Worm (Caenorhabditis elegans) whole organism, L2 larva: Measurements from ENCODE around the gene R102.11.
A peak's percentile ranks its signal among the peaks of the same experiment; 100 is the strongest.

Experiments
- C34F6.9 ChIP-seq: fragments of 150-350 bp; optimal IDR thresholded peaks from 2 replicates; lab custom pipeline; 2014; ENCODE audit warnings: missing biosample characterization, missing genetic modification characterization
- R02D3.7 ChIP-seq: fragments of 150-350 bp; optimal IDR thresholded peaks from 2 replicates; lab custom pipeline; 2014; ENCODE audit warnings: missing biosample characterization, missing genetic modification characterization
- ZK546.5 ChIP-seq: sonication (generic microtip); optimal IDR thresholded peaks from 2 replicates; lab custom pipeline; 2017; ENCODE audit warnings: missing biosample characterization, missing genetic modification characterization
- alr-1 ChIP-seq: fragments of 150-350 bp; optimal IDR thresholded peaks from 2 replicates; lab custom pipeline; 2014; ENCODE audit warnings: missing biosample characterization, missing genetic modification characterization
- aly-2 ChIP-seq: fragments of 150-350 bp; optimal IDR thresholded peaks from 2 replicates; lab custom pipeline; 2014; ENCODE audit warnings: missing biosample characterization, missing genetic modification characterization
- ama-1 ChIP-seq: fragments of 150-350 bp; optimal IDR thresholded peaks from 2 replicates; lab custom pipeline; 2018; ENCODE audit warnings: inconsistent platforms
- blmp-1 ChIP-seq: sonication (generic microtip); optimal IDR thresholded peaks from 2 replicates; lab custom pipeline; 2017; ENCODE audit warnings: missing genetic modification characterization, mild to moderate bottlenecking, missing compliant biosample characterization, antibody characterized with exemption, moderate library complexity; ENCODE audit not compliant: insufficient read depth
- ceh-16 ChIP-seq: fragments of 150-350 bp; optimal IDR thresholded peaks from 2 replicates; lab custom pipeline; 2014; ENCODE audit warnings: missing biosample characterization, missing genetic modification characterization
- ceh-82 ChIP-seq: fragments of 150-350 bp; optimal IDR thresholded peaks from 2 replicates; lab custom pipeline; 2014; ENCODE audit warnings: missing biosample characterization, missing genetic modification characterization
- crh-2 ChIP-seq: sonication (generic microtip); optimal IDR thresholded peaks from 2 replicates; lab custom pipeline; 2017; ENCODE audit warnings: missing biosample characterization, missing genetic modification characterization
- dmd-4 ChIP-seq: sonication (generic microtip); optimal IDR thresholded peaks from 2 replicates; lab custom pipeline; 2017; ENCODE audit warnings: missing biosample characterization, missing genetic modification characterization
- egl-27 ChIP-seq: sonication (generic microtip); optimal IDR thresholded peaks from 3 replicates; lab custom pipeline; 2017; ENCODE audit warnings: missing biosample characterization, missing genetic modification reagents, missing genetic modification characterization
- elt-1 ChIP-seq: fragments of 150-350 bp; optimal IDR thresholded peaks from 2 replicates; lab custom pipeline; 2014; ENCODE audit warnings: missing biosample characterization, missing genetic modification characterization
- elt-3 ChIP-seq: sonication (generic microtip); optimal IDR thresholded peaks from 2 replicates; lab custom pipeline; 2017; ENCODE audit warnings: missing biosample characterization, missing genetic modification characterization
- fos-1 ChIP-seq: fragments of 150-350 bp; optimal IDR thresholded peaks from 2 replicates; lab custom pipeline; 2014; ENCODE audit warnings: missing biosample characterization, missing genetic modification characterization
- gmeb-1 ChIP-seq: fragments of 150-350 bp; optimal IDR thresholded peaks from 2 replicates; lab custom pipeline; 2014; ENCODE audit warnings: missing biosample characterization, missing genetic modification characterization
- lin-11 ChIP-seq: fragments of 150-350 bp; sonication (generic microtip); optimal IDR thresholded peaks from 2 replicates; lab custom pipeline; 2014; ENCODE audit warnings: missing biosample characterization, missing genetic modification characterization, inconsistent platforms, mixed read lengths
- lin-13 ChIP-seq: fragments of 150-350 bp; optimal IDR thresholded peaks from 2 replicates; lab custom pipeline; 2014; ENCODE audit warnings: missing biosample characterization, missing genetic modification reagents, missing genetic modification characterization
- lin-39 ChIP-seq: fragments of 150-350 bp; optimal IDR thresholded peaks from 2 replicates; lab custom pipeline; 2014; ENCODE audit warnings: missing biosample characterization, missing genetic modification reagents, missing genetic modification characterization
- lsy-2 ChIP-seq, 2 experiments: fragments of 150-350 bp in 1 of 2; sonication (generic microtip) in 1 of 2; optimal IDR thresholded peaks; 2 replicates each; lab custom pipeline; 2014 to 2017; ENCODE audit warnings: missing biosample characterization in 2 of 2, missing genetic modification characterization in 2 of 2
- mbf-1 ChIP-seq: sonication (generic microtip); optimal IDR thresholded peaks from 2 replicates; lab custom pipeline; 2017; ENCODE audit warnings: missing biosample characterization, missing genetic modification characterization
- mdl-1 ChIP-seq, 2 experiments: fragments of 150-350 bp in 1 of 2; sonication (generic microtip) in 1 of 2; optimal IDR thresholded peaks; 2 replicates each; lab custom pipeline; 2017; ENCODE audit warnings: missing biosample characterization in 2 of 2, missing genetic modification characterization in 2 of 2
- nhr-11 ChIP-seq: fragments of 150-350 bp; optimal IDR thresholded peaks from 2 replicates; lab custom pipeline; 2014; ENCODE audit warnings: missing biosample characterization, missing genetic modification characterization
- nhr-12 ChIP-seq: fragments of 150-350 bp; optimal IDR thresholded peaks from 2 replicates; lab custom pipeline; 2014; ENCODE audit warnings: missing biosample characterization, missing genetic modification characterization
- nhr-129 ChIP-seq: fragments of 150-350 bp; optimal IDR thresholded peaks from 2 replicates; lab custom pipeline; 2014; ENCODE audit warnings: missing biosample characterization, missing genetic modification characterization
- nhr-21 ChIP-seq: fragments of 150-350 bp; optimal IDR thresholded peaks from 2 replicates; lab custom pipeline; 2014; ENCODE audit warnings: missing biosample characterization, missing genetic modification characterization
- nhr-23 ChIP-seq: fragments of 150-350 bp; optimal IDR thresholded peaks from 2 replicates; lab custom pipeline; 2014; ENCODE audit warnings: missing biosample characterization, missing genetic modification reagents, missing genetic modification characterization
- nhr-25 ChIP-seq: fragments of 150-350 bp; sonication (generic microtip); optimal IDR thresholded peaks from 3 replicates; lab custom pipeline; 2014; ENCODE audit warnings: missing biosample characterization, missing genetic modification characterization
- nhr-6 ChIP-seq: fragments of 150-350 bp; optimal IDR thresholded peaks from 2 replicates; lab custom pipeline; 2014; ENCODE audit warnings: missing biosample characterization, missing genetic modification characterization
- nhr-77 ChIP-seq: fragments of 150-350 bp; optimal IDR thresholded peaks from 2 replicates; lab custom pipeline; 2014; ENCODE audit warnings: missing biosample characterization, missing genetic modification characterization
- peb-1 ChIP-seq: fragments of 150-350 bp; optimal IDR thresholded peaks from 2 replicates; lab custom pipeline; 2014; ENCODE audit warnings: missing biosample characterization, missing genetic modification characterization
- sem-4 ChIP-seq: fragments of 150-350 bp; optimal IDR thresholded peaks from 2 replicates; lab custom pipeline; 2014; ENCODE audit warnings: missing biosample characterization, missing genetic modification reagents, missing genetic modification characterization
- skn-1 ChIP-seq: sonication (generic microtip); optimal IDR thresholded peaks from 2 replicates; lab custom pipeline; 2017; ENCODE audit warnings: missing biosample characterization, missing genetic modification characterization
- sma-3 ChIP-seq: sonication (generic microtip); optimal IDR thresholded peaks from 2 replicates; lab custom pipeline; 2016; ENCODE audit warnings: missing genetic modification reagents, missing genetic modification characterization, missing compliant biosample characterization
- sma-9 ChIP-seq, 2 experiments: fragments of 150-350 bp in 1 of 2; sonication (generic microtip) in 1 of 2; optimal IDR thresholded peaks; 2 replicates each; lab custom pipeline; 2014 to 2016; ENCODE audit warnings: missing genetic modification characterization in 2 of 2, mild to moderate bottlenecking in 1 of 2, missing biosample characterization in 1 of 2, missing compliant biosample characterization in 1 of 2, missing genetic modification reagents in 1 of 2, moderate library complexity in 1 of 2
- snpc-4 ChIP-seq: fragments of 150-350 bp; optimal IDR thresholded peaks from 2 replicates; lab custom pipeline; 2014; ENCODE audit warnings: missing biosample characterization, missing genetic modification characterization
- unc-39 ChIP-seq: fragments of 150-350 bp; optimal IDR thresholded peaks from 2 replicates; lab custom pipeline; 2014; ENCODE audit warnings: missing biosample characterization, missing genetic modification characterization
- unc-55 ChIP-seq: fragments of 150-350 bp; sonication (generic microtip); optimal IDR thresholded peaks from 3 replicates; lab custom pipeline; 2014; ENCODE audit warnings: missing biosample characterization, missing genetic modification reagents, missing genetic modification characterization
- unc-62 ChIP-seq: fragments of 150-350 bp; optimal IDR thresholded peaks from 2 replicates; lab custom pipeline; 2014; ENCODE audit warnings: missing biosample characterization, missing genetic modification reagents, missing genetic modification characterization
- zag-1 ChIP-seq: fragments of 150-350 bp; optimal IDR thresholded peaks from 2 replicates; lab custom pipeline; 2014; ENCODE audit warnings: missing biosample characterization, missing genetic modification characterization
- ztf-1 ChIP-seq: fragments of 200-800 bp; sonication (Bioruptor generic); conservative IDR thresholded peaks from 2 replicates; pipeline ENCODE4 v1.3.6; 2022; ENCODE audit warnings: missing genetic modification characterization, missing compliant biosample characterization
- ztf-11 ChIP-seq: sonication (generic microtip); optimal IDR thresholded peaks from 2 replicates; lab custom pipeline; 2017; ENCODE audit warnings: missing biosample characterization, missing genetic modification characterization
- ztf-4 ChIP-seq: fragments of 150-350 bp; optimal IDR thresholded peaks from 2 replicates; lab custom pipeline; 2014; ENCODE audit warnings: missing biosample characterization, missing genetic modification characterization

The R102.11 gene

DNA sequence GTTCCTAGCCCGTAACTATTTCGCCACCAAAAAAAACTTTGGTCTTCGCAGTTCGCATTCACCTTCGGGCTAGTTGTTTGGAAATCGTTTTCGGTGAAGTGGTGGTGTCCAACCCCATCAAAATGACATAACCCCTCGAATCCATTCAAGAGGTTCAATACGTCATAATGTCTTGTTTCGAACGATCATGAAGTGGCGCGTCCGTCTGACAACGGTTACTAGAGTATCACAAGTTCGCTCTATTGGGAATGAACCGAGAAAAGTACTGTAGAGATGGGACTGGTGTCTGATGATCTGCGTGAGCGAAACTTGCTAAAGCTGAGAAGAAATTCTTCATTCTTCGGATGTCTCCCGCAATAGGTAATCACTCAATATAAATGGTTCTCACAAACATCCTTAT is 28.2 kb upstream of the R102.11 start, which contains the start of gene ZC168.2:
Gene ZC168.2 (plus strand): TSS at position 301 of the 400 bp plus-strand sequence.
- TF ChIP-seq ztf-4 (tag; lab: Kevin White, UChicago) (no peak), unc-62 (GFP tag; lab: Kevin White, UChicago) (no peak), nhr-25 (tag; lab: Kevin White, UChicago) (no peak), skn-1 (no peak), elt-1 (tag; lab: Kevin White, UChicago) (no peak), nhr-6 (tag; lab: Kevin White, UChicago) (no peak), unc-39 (tag; lab: Kevin White, UChicago) (no peak), peb-1 (tag; lab: Kevin White, UChicago) (no peak), ceh-16 (tag; lab: Kevin White, UChicago) (no peak), dmd-4 (tag; lab: Kevin White, UChicago) (no peak), elt-3 (tag; lab: Kevin White, UChicago) (no peak), nhr-129 (no peak), mdl-1 (tag; optimal IDR thresholded peaks at IDR 0.05; lab: Kevin White, UChicago) (no peak), snpc-4 (tag; lab: Kevin White, UChicago) (no peak), zag-1 (no peak), fos-1 (no peak)

DNA sequence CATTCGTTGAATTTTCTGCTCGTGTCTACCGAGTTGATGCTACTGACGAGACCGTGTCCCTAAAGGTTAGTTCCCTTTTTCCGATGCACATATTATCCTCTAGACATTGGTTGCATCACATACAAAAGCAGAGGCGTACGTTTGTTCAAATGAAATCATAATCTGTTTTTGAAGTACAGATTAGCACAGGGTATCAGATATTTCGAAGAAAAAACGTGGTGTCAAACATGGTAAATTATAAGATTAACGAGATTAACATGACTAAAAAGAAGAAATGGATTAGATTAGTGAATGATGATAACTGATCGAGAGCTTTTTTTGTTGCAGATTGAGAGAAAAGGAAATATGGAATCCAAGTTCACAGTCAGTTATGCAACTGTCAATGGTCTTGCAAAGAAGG is 19.3 kb upstream of the R102.11 start:
- TF ChIP-seq unc-39 (tag; lab: Kevin White, UChicago) (no peak), unc-55 (no peak), ZK546.5 (tag; lab: Kevin White, UChicago) (no peak)

DNA sequence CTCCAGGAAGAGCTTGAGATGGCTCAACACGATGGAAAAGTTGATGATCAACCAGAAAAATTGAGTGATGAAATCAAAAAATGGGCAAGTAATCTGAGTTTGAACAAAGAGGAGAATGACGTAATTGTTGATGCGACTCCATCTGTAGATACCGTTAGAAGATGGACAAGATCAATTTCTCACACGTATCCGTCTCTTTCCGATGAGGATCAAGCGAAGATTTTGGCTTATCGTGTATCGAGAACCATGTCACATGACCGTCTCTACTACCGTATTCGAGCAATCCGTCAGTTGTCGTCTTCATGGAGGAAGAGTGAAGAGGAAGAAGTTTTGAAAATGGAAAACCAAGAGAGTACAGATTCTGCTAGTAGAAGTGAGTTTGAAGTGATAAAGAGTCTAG is 18.5 kb upstream of the R102.11 start:
- TF ChIP-seq elt-1 (tag; lab: Kevin White, UChicago) (peak; percentile 25), sma-9 (GFP tag; optimal IDR thresholded peaks at IDR 0.05; lab: Kevin White, UChicago) (no peak), sma-9 (tag; optimal IDR thresholded peaks at IDR 0.05; lab: Kevin White, UChicago) (no peak)

DNA sequence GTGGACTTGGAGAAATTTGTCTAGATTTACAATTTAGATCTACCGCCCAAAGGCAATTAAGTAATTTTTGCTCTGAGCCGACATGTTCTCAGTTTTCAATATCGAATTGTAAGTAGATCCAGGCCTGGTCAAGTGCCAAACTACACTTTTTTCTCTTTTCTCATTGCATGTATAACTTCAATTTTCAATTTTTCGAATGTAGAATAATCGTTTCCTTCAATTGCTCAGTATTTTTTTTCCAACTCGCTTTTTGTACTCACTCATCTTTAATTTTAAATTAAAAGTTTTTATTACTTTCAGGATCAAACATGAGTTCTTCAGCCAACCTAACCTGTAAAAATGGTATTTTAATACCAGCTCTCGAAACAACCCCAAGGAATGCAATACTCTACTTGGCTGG is 16.8 kb upstream of the R102.11 start, which contains the start of gene ncx-3:
Gene ncx-3 (plus strand): TSS at position 301 of the 400 bp plus-strand sequence.
- TF ChIP-seq fos-1 = no peak
- no peak for TF ChIP-seq ceh-82 (tag; lab: Kevin White, UChicago)
- TF ChIP-seq ZK546.5 (tag; lab: Kevin White, UChicago) = no peak
- no peak for TF ChIP-seq lin-39 (tag; lab: Kevin White, UChicago)
- no peak for TF ChIP-seq ztf-1 (GFP tag; lab: Robert Waterston, UW)

DNA sequence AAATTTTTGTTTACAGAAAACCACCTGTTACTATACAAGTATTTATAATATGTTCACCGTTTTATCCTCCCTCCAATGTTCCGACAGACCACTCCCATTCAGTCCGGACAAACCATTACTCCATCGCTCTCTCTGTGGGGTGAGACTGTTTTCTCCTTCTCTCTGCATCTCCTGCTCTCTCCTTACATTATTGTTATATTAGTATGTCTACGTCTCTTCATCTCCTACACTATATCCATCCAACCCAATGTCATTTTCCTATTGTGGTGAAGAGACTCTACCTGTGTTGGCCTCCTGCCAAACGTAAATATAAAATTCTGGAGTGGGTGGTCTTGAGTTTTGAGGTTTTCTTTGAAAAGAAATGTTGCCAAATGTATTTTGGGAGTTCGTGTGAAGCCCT is 15.0 kb upstream of the R102.11 start:
- TF ChIP-seq nhr-77 (tag; lab: Kevin White, UChicago) (no peak), lin-11 (tag; lab: Kevin White, UChicago) (no peak), nhr-21 (tag; lab: Kevin White, UChicago) (no peak), crh-2 (tag; lab: Kevin White, UChicago) (no peak), nhr-11 (tag; lab: Kevin White, UChicago) (no peak), C34F6.9 (tag; lab: Kevin White, UChicago) (peak; percentile 13), mdl-1 (tag; optimal IDR thresholded peaks at IDR 0.05; lab: Kevin White, UChicago) (no peak), nhr-25 (tag; lab: Kevin White, UChicago) (peak; percentile 6), ZK546.5 (tag; lab: Kevin White, UChicago) (no peak), peb-1 (tag; lab: Kevin White, UChicago) (no peak), ztf-11 (tag; lab: Kevin White, UChicago) (no peak), fos-1 (peak; percentile 43), nhr-23 (tag; lab: Kevin White, UChicago) (no peak), lsy-2 (tag; optimal IDR thresholded peaks at IDR 0.05; lab: Kevin White, UChicago) (no peak), sma-3 (GFP tag; lab: Kevin White, UChicago) (peak; percentile 8), ceh-82 (tag; lab: Kevin White, UChicago) (no peak), unc-55 (no peak), skn-1 (no peak), nhr-6 (tag; lab: Kevin White, UChicago) (no peak), mbf-1 (no peak), alr-1 (tag; lab: Kevin White, UChicago) (no peak), lin-13 (GFP tag; lab: Kevin White, UChicago) (no peak), snpc-4 (tag; lab: Kevin White, UChicago) (no peak), ztf-1 (GFP tag; lab: Robert Waterston, UW) (no peak), lin-39 (tag; lab: Kevin White, UChicago) (no peak), R02D3.7 (tag; lab: Kevin White, UChicago) (no peak), ama-1 (lab: Kevin White, UChicago) (no peak), ztf-4 (tag; lab: Kevin White, UChicago) (no peak), egl-27 (tag; lab: Kevin White, UChicago) (peak; percentile 21), ceh-16 (tag; lab: Kevin White, UChicago) (no peak), gmeb-1 (tag; lab: Kevin White, UChicago) (peak; percentile 21), elt-1 (tag; lab: Kevin White, UChicago) (no peak), blmp-1 (no peak), aly-2 (tag; lab: Kevin White, UChicago) (no peak), unc-62 (GFP tag; lab: Kevin White, UChicago) (no peak), nhr-129 (peak; percentile 60), sem-4 (tag; lab: Kevin White, UChicago) (no peak), sma-9 (GFP tag; optimal IDR thresholded peaks at IDR 0.05; lab: Kevin White, UChicago) (peak; percentile 46), sma-9 (tag; optimal IDR thresholded peaks at IDR 0.05; lab: Kevin White, UChicago) (no peak), nhr-12 (tag; lab: Kevin White, UChicago) (no peak)
